Fruit fly (Drosophila melanogaster) Kc167 (cell line): ENCODE results near the gene CG13012.

Experiments used
- Myc ChIP-seq: fragments of >200 bp; optimal IDR thresholded peaks from 2 replicates; lab custom pipeline; 2017; ENCODE audit warnings: missing external identifiers
- h ChIP-seq: fragments of >200 bp; optimal IDR thresholded peaks from 3 replicates; lab custom pipeline; 2018; ENCODE audit warnings: missing external identifiers
- insv ChIP-seq: fragments of >200 bp; optimal IDR thresholded peaks from 3 replicates; lab custom pipeline; 2018; ENCODE audit warnings: missing external identifiers
- psq ChIP-seq: fragments of >200 bp; optimal IDR thresholded peaks from 2 replicates; lab custom pipeline; 2017; ENCODE audit warnings: missing external identifiers
- ttk ChIP-seq: sonication (Bioruptor generic); optimal IDR thresholded peaks from 2 replicates; lab custom pipeline; 2017; ENCODE audit warnings: missing external identifiers

DNA sequence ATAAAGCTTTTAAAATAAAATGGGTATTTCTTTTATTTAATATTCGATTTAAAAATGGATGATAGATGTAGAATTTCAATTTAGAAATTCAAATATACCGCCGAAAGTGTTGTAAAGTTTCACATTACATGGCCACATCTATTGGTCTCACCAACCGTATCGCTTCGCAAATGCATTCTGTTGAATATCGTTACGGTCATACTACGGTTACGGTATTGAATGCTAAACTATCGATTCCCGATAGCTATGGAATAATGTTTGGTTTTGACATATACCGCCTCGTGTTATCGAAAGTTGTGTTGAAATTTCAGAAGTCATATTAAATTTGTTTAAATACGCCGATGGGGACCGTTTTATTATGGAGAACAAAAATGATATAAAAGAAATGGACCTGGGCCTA is 25.5 kb downstream of the CG13012 start, which contains the start of the genes CG32573 and CG42512:
- TF ChIP-seq psq: no peak
- TF ChIP-seq ttk (lab: Kevin White, UChicago): no peak
- no peak for TF ChIP-seq h
- no peak for TF ChIP-seq insv (lab: Kevin White, UChicago)
- TF ChIP-seq Myc: no peak
